Fruit fly (Drosophila melanogaster) Kc167 (cell line): ENCODE measurements around the gene CG9328.

Experiments used
- Myc ChIP-seq: fragments of >200 bp; optimal IDR thresholded peaks from 2 replicates; lab custom pipeline; 2017; ENCODE audit warnings: missing external identifiers
- Sin3A ChIP-seq: fragments of >200 bp; optimal IDR thresholded peaks from 2 replicates; lab custom pipeline; 2018; ENCODE audit warnings: missing external identifiers
- h ChIP-seq: fragments of >200 bp; optimal IDR thresholded peaks from 3 replicates; lab custom pipeline; 2018; ENCODE audit warnings: missing external identifiers
- psq ChIP-seq: fragments of >200 bp; optimal IDR thresholded peaks from 2 replicates; lab custom pipeline; 2017; ENCODE audit warnings: missing external identifiers
- ttk ChIP-seq: sonication (Bioruptor generic); optimal IDR thresholded peaks from 2 replicates; lab custom pipeline; 2017; ENCODE audit warnings: missing external identifiers

DNA sequence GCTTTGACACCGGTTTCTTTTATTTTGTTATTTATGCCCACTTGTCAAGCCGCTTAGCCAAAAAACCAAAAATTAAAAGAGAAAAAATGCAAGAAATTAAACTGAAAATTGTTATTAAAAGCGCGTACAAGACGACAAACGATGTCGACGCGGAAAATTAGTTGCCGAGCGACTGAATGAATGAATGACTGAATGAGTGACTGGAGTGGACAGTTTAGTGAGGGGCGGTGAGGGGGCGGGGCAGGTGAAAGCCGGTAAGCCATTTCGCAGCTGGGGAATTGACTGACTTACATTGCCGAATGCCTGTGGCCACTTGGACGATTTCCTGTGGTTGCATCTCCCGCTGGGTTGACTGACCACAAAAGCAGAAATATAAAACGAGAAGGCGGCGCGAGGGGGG is 9.1 kb downstream of the CG9328 start:
- no peak for TF ChIP-seq h (lab: Kevin White, UChicago)
- no peak for TF ChIP-seq Myc (lab: Kevin White, UChicago)
- TF ChIP-seq ttk (lab: Kevin White, UChicago), result no peak
- TF ChIP-seq psq (lab: Kevin White, UChicago), result no peak
- no peak for TF ChIP-seq Sin3A
